Fruit fly (Drosophila melanogaster) whole organism, prepupa: ENCODE data around the gene Bub1.
A peak's percentile ranks its signal among the peaks of the same experiment; 100 is the strongest.

Experiments used
- Blimp-1 ChIP-seq: fragments of 200-800 bp; sonication (Bioruptor generic); optimal IDR thresholded peaks from 3 replicates; lab custom pipeline; 2017; ENCODE audit warnings: missing biosample characterization, missing genetic modification characterization, mild to moderate bottlenecking, moderate library complexity, missing genetic modification reagents
- CG11294 ChIP-seq: fragments of 200-800 bp; sonication (Bioruptor generic); IDR thresholded peaks from 2 replicates; pipeline ENCODE4 v1.3.6; 2022; ENCODE audit warnings: missing biosample characterization, missing genetic modification characterization
- CG15336 ChIP-seq: fragments of 200-800 bp; sonication (Bioruptor generic); IDR thresholded peaks from 2 replicates; pipeline ENCODE4 v1.3.6; 2022; ENCODE audit warnings: missing biosample characterization, missing genetic modification characterization
- CG16779 ChIP-seq: fragments of 200-800 bp; sonication (Bioruptor generic); optimal IDR thresholded peaks from 3 replicates; lab custom pipeline; 2017; ENCODE audit warnings: missing biosample characterization, mild to moderate bottlenecking, missing genetic modification characterization
- CG3032 ChIP-seq: fragments of 200-800 bp; optimal IDR thresholded peaks from 2 replicates; lab custom pipeline; 2019; ENCODE audit warnings: missing biosample characterization, mild to moderate bottlenecking, missing genetic modification characterization, moderate library complexity
- CG31627 ChIP-seq: fragments of 200-800 bp; sonication (Bioruptor generic); optimal IDR thresholded peaks from 3 replicates; lab custom pipeline; 2016; ENCODE audit warnings: missing biosample characterization, missing genetic modification characterization
- CG32006 ChIP-seq: fragments of 200-800 bp; sonication (Bioruptor generic); optimal IDR thresholded peaks from 3 replicates; lab custom pipeline; 2017; ENCODE audit warnings: missing biosample characterization, mild to moderate bottlenecking, missing genetic modification characterization
- CG34406 ChIP-seq: fragments of 200-800 bp; sonication (Bioruptor generic); optimal IDR thresholded peaks from 3 replicates; lab custom pipeline; 2016; ENCODE audit warnings: missing biosample characterization, missing genetic modification characterization
- CG3919 ChIP-seq: fragments of 200-800 bp; sonication (Bioruptor generic); optimal IDR thresholded peaks from 3 replicates; lab custom pipeline; 2016; ENCODE audit warnings: missing biosample characterization, missing genetic modification characterization
- CG4318 ChIP-seq: fragments of 200-800 bp; sonication (Bioruptor generic); optimal IDR thresholded peaks from 3 replicates; lab custom pipeline; 2017; ENCODE audit warnings: missing biosample characterization, mild to moderate bottlenecking, missing genetic modification characterization
- CG6276 ChIP-seq: fragments of 200-800 bp; sonication (Bioruptor generic); optimal IDR thresholded peaks from 2 replicates; lab custom pipeline; 2017; ENCODE audit warnings: missing biosample characterization, mild to moderate bottlenecking, missing genetic modification characterization
- CG6808 ChIP-seq: fragments of 200-800 bp; sonication (Bioruptor generic); optimal IDR thresholded peaks from 3 replicates; lab custom pipeline; 2017; ENCODE audit warnings: missing biosample characterization, missing genetic modification characterization, mild to moderate bottlenecking, moderate library complexity, missing genetic modification reagents
- CG9139 ChIP-seq: fragments of 200-800 bp; sonication (Bioruptor generic); optimal IDR thresholded peaks from 3 replicates; lab custom pipeline; 2017; ENCODE audit warnings: missing biosample characterization, mild to moderate bottlenecking, missing genetic modification characterization
- Eip75B ChIP-seq: fragments of 200-800 bp; sonication (Bioruptor generic); optimal IDR thresholded peaks from 3 replicates; lab custom pipeline; 2016; ENCODE audit warnings: missing biosample characterization, missing genetic modification characterization
- Eip78C ChIP-seq: fragments of 200-800 bp; sonication (Bioruptor generic); peaks from one replicate; lab custom pipeline; 2016; ENCODE audit warnings: missing biosample characterization, missing genetic modification characterization
- Hr4 ChIP-seq: fragments of 200-800 bp; sonication (Bioruptor generic); optimal IDR thresholded peaks from 3 replicates; lab custom pipeline; 2016; ENCODE audit warnings: missing biosample characterization, missing genetic modification characterization
- Lpt ChIP-seq: fragments of 200-800 bp; sonication (Bioruptor generic); optimal IDR thresholded peaks from 3 replicates; lab custom pipeline; 2016; ENCODE audit warnings: missing biosample characterization, missing genetic modification characterization
- OdsH ChIP-seq: fragments of 200-800 bp; sonication (Bioruptor generic); optimal IDR thresholded peaks from 3 replicates; lab custom pipeline; 2016; ENCODE audit warnings: missing biosample characterization, missing genetic modification characterization
- Sox102F ChIP-seq: fragments of 200-800 bp; sonication (Bioruptor generic); optimal IDR thresholded peaks from 2 replicates; lab custom pipeline; 2016; ENCODE audit warnings: missing biosample characterization, mild to moderate bottlenecking, missing genetic modification characterization
- Sox15 ChIP-seq: fragments of 200-800 bp; sonication (Bioruptor generic); optimal IDR thresholded peaks from 3 replicates; lab custom pipeline; 2016; ENCODE audit warnings: missing biosample characterization, missing genetic modification characterization
- achi ChIP-seq: fragments of 200-800 bp; sonication (Bioruptor generic); optimal IDR thresholded peaks from 3 replicates; lab custom pipeline; 2016; ENCODE audit warnings: missing biosample characterization, missing genetic modification characterization
- cyc ChIP-seq: fragments of 200-800 bp; sonication (Bioruptor generic); optimal IDR thresholded peaks from 3 replicates; lab custom pipeline; 2016; ENCODE audit warnings: missing biosample characterization, missing genetic modification characterization
- dac ChIP-seq: fragments of 200-800 bp; sonication (Bioruptor generic); optimal IDR thresholded peaks from 2 replicates; lab custom pipeline; 2017; ENCODE audit warnings: missing biosample characterization, mild to moderate bottlenecking, missing genetic modification characterization
- esn ChIP-seq: fragments of 200-800 bp; sonication (Bioruptor generic); optimal IDR thresholded peaks from 2 replicates; lab custom pipeline; 2016; ENCODE audit warnings: missing biosample characterization, mild to moderate bottlenecking, missing genetic modification characterization, moderate library complexity
- fd59A ChIP-seq: fragments of 200-800 bp; sonication (Bioruptor generic); optimal IDR thresholded peaks from 2 replicates; lab custom pipeline; 2017; ENCODE audit warnings: missing biosample characterization, mild to moderate bottlenecking, missing genetic modification characterization, missing genetic modification reagents
- net ChIP-seq: fragments of 200-800 bp; sonication (Bioruptor generic); optimal IDR thresholded peaks from 3 replicates; lab custom pipeline; 2016; ENCODE audit warnings: missing biosample characterization, missing genetic modification characterization
- salr ChIP-seq, 2 experiments: fragments of 200-800 bp; sonication (Bioruptor generic); optimal IDR thresholded peaks; 3 replicates each; lab custom pipeline; 2016 to 2018; ENCODE audit warnings: missing biosample characterization in 2 of 2, missing genetic modification characterization in 2 of 2, mild to moderate bottlenecking in 1 of 2
- spab ChIP-seq: fragments of 200-800 bp; sonication (Bioruptor generic); optimal IDR thresholded peaks from 2 replicates; lab custom pipeline; 2017; ENCODE audit warnings: missing biosample characterization, mild to moderate bottlenecking, missing genetic modification characterization, missing genetic modification reagents
- svp ChIP-seq: fragments of 200-800 bp; sonication (Bioruptor generic); peaks from one replicate; lab custom pipeline; 2016; ENCODE audit warnings: missing biosample characterization, missing genetic modification characterization
- topi ChIP-seq: fragments of 200-800 bp; sonication (Bioruptor generic); optimal IDR thresholded peaks from 3 replicates; lab custom pipeline; 2016; ENCODE audit warnings: missing biosample characterization, missing genetic modification characterization
- vri ChIP-seq: fragments of 200-800 bp; sonication (Bioruptor generic); optimal IDR thresholded peaks from 3 replicates; lab custom pipeline; 2016; ENCODE audit warnings: missing biosample characterization, mild to moderate bottlenecking, missing genetic modification characterization

The Bub1 gene

DNA sequence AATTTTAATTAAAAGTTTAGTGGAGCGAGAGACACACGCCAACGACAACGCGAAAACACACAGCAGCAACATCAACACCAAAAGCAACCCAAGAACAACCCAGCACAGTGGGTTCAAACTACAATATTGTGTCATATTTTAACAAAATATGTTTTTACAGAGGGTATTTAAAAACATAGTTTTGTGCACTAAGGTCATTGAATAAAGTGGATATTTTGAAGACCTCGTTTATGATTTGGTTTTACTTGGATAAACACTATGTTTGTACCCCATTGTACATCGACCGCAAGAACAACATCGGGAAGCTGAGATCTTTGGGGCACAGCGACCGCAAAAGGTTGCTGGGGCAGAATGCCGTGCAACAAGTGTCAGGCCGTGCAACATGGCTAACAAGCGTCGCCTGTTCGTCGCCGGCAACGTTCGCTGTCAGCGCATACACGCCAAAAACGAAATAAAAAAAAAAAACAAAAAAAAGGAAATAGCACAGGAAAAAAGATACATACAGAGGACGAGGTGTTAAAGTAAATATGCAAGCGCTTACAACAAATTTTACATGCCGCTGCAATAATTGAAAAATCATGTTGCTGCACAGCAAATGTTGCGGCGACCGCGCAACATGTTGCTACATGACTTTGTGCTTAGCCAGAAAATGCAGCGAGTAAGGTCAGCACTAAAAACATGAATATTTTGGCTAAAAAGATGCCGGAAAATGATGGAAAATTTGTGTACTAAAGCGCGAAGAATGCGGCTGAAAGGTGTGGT lies 17.3 kb upstream of the Bub1 start (continued):
- TF ChIP-seq CG3032 (tag; lab: Kevin White, UChicago) (peak; percentile 86), CG32006 (GFP tag; lab: Kevin White, UChicago) (peak; percentile 75), Sox15 (GFP tag; lab: Kevin White, UChicago) (peak; percentile 53), Sox102F (GFP tag; lab: Kevin White, UChicago) (peak; percentile 93), salr (GFP tag; optimal IDR thresholded peaks at IDR 0.05; lab: Kevin White, UChicago) (peak; percentile 73 to 87), achi (GFP tag; lab: Kevin White, UChicago) (peak; percentile 84), Blimp-1 (GFP tag; lab: Kevin White, UChicago) (peak; percentile 67), spab (GFP tag; lab: Kevin White, UChicago) (peak; percentile 89), esn (GFP tag; lab: Kevin White, UChicago) (peak; percentile 92), topi (GFP tag; lab: Kevin White, UChicago) (peak; percentile 93), Lpt (peak; percentile 74), CG15336 (GFP tag; lab: Robert Waterston, UW) (peak; percentile 81)

DNA sequence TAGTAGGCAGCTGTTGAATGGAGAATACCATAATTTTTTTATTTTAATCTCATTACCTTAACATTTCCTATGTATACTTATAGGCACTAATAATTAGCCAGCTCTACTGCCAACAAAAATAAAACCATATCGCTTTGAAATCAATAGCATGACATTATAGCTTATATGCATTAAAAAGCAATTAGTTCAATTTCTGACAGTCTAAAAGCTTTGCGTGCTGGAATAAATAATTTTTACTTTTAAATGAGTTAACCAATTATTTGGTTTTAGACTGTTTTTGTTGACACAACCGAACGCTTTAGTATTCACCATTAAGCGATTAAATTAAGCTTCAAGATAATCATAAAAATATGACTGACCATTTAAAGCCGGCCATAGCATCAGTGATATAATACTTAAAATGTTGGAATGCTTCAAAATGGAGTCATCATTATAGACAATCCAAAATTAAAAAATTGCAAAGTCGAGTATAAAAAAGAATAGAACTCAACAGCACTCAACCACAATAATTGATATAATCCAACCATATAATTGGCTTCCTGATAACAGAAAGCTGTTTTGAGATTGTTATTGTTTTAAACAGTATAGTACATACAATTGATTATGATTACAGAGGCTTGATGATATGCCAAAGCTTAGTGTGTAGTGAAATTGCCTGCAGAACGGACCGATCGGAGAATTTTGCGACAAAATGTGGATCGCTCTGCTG lies 15.2 kb upstream of the Bub1 start, which contains the start of gene Cyp4ac1:
Gene Cyp4ac1 (plus strand): TSS at position 659 of the 709 bp plus-strand sequence.
- no peak for TF ChIP-seq CG9139 (GFP tag; lab: Kevin White, UChicago)
- TF ChIP-seq CG11294 (GFP tag; lab: Robert Waterston, UW), result no peak
- TF ChIP-seq CG6276 (GFP tag; lab: Kevin White, UChicago), result no peak
- no peak for TF ChIP-seq CG31627
- TF ChIP-seq Eip78C (GFP tag; lab: Kevin White, UChicago), result no peak
- TF ChIP-seq fd59A, result no peak
- TF ChIP-seq CG3919, result no peak
- peak; percentile 65 for TF ChIP-seq vri

- TF ChIP-seq dac (GFP tag; lab: Kevin White, UChicago), result no peak
- TF ChIP-seq svp (GFP tag; lab: Kevin White, UChicago), result peak; percentile 95
- TF ChIP-seq, all 60 proteins: peak for 1
Observed at dm6 chr2L:5264157-5264556, 14.5 kb upstream of the Bub1 start.

DNA sequence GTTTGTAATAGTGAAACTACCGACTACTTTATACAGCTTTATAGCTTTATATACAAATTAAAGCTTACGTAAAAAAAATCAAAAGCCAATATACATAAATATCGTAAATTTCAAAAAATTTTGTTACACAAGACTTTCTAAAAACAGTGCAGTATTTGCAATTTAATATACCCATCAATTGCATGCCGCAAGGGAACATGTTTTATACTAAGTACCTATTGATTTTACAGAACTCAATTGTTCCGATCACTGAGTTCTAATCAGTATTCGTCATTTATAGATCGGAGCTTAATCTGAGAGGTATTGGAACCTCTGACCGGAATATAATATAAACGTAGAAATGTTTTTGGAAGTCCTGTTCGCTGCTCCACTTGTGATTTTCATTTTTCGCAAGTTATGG lies 12.6 kb upstream of the Bub1 start, which contains the start of gene Cyp4ac2:
Gene Cyp4ac2 (plus strand): TSS at position 301 of the 400 bp plus-strand sequence.
- TF ChIP-seq topi (GFP tag; lab: Kevin White, UChicago) (no peak), CG6808 (no peak), Hr4 (no peak), net (GFP tag; lab: Kevin White, UChicago) (no peak), OdsH (GFP tag; lab: Kevin White, UChicago) (no peak), svp (GFP tag; lab: Kevin White, UChicago) (no peak), Eip75B (GFP tag; lab: Kevin White, UChicago) (no peak), cyc (GFP tag; lab: Kevin White, UChicago) (no peak), CG32006 (GFP tag; lab: Kevin White, UChicago) (no peak), CG16779 (tag; lab: Kevin White, UChicago) (no peak), salr (GFP tag; optimal IDR thresholded peaks at IDR 0.05; lab: Kevin White, UChicago) (no peak), CG34406 (GFP tag; lab: Kevin White, UChicago) (no peak), CG3919 (no peak)

DNA sequence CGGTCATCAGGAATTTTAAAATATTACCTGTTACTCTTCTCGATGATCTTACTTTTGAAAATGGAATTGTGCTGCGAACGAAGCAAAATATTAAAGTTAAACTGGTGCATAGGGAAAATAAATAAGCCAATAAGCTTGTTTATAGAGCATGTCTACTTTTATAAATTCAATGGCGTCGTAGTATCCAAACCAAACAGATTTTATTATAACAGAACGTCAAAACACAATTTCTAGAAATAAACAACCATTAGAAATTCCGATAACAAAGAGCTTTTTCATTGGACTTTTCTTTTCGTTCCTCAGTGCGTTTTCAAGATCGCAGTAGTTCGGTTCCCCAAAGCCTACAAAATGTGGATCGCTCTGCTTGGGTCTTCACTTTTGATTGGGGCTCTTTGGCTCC lies 10.5 kb upstream of the Bub1 start, which contains the start of gene Cyp4ac3:
Gene Cyp4ac3 (plus strand): TSS at position 301 of the 400 bp plus-strand sequence.
- TF ChIP-seq Hr4 (no peak), CG4318 (no peak), CG32006 (GFP tag; lab: Kevin White, UChicago) (no peak)
- TF ChIP-seq, all 60 proteins: peak for 0
